Worm (Caenorhabditis elegans): ENCODE measurements around the gene rbbp-5.

The rbbp-5 gene

ce11 chrII:6061495-6061894, 36.1 kb upstream of the rbbp-5 start (continued):
- TF ChIP-seq B0261.1 (tag; optimal IDR thresholded peaks at IDR 0.05) (no peak), zfh-2 (GFP tag; conservative IDR thresholded peaks at IDR 0.05) (no peak), ama-1 (optimal IDR thresholded peaks at IDR 0.05) (no peak), ama-1 (GFP tag; optimal IDR thresholded peaks at IDR 0.05) (no peak), tlf-1 (GFP tag; optimal IDR thresholded peaks at IDR 0.05) (no peak), efl-1 (GFP tag; optimal IDR thresholded peaks at IDR 0.05) (peak; percentile 58), ceh-58 (GFP tag; IDR thresholded peaks at IDR 0.05) (no peak), lin-26 (GFP tag; IDR thresholded peaks at IDR 0.05) (no peak), nfya-2 (GFP tag; IDR thresholded peaks at IDR 0.05) (no peak), egrh-3 (GFP tag; IDR thresholded peaks at IDR 0.05) (no peak), ceh-79 (tag; optimal IDR thresholded peaks at IDR 0.05) (no peak), Y67H2A.10 (GFP tag; conservative IDR thresholded peaks at IDR 0.05) (no peak), C17E4.6 (GFP tag; IDR thresholded peaks at IDR 0.05) (no peak), aptf-2 (GFP tag; conservative IDR thresholded peaks at IDR 0.05) (peak; percentile 79), Y53F4B.3 (GFP tag; IDR thresholded peaks at IDR 0.05) (no peak), ets-4 (GFP tag; optimal IDR thresholded peaks at IDR 0.05) (no peak), tbp1 (GFP tag; optimal IDR thresholded peaks at IDR 0.05) (no peak), mes-4 (tag; optimal IDR thresholded peaks at IDR 0.05) (no peak), Y95B8A.8 (GFP tag; IDR thresholded peaks at IDR 0.05) (0 out of 2 replicates have a peak, but pooled peaks have one; percentile 33), aptf-3 (GFP tag; IDR thresholded peaks at IDR 0.05) (no peak), F55B11.4 (tag; optimal IDR thresholded peaks at IDR 0.05; ENCODE audit: borderline replicate concordance, insufficient read depth) (no peak), repo-1 (tag; optimal IDR thresholded peaks at IDR 0.05) (no peak), hmg-20 (GFP tag; IDR thresholded peaks at IDR 0.05) (peak; percentile 48; the same call in 1 of the 2 replicates), dpff-1 (tag; optimal IDR thresholded peaks at IDR 0.05) (no peak), let-607 (tag; optimal IDR thresholded peaks at IDR 0.05) (peak in 1 of 2 experiments; percentile 72), sdz-38 (tag; optimal IDR thresholded peaks at IDR 0.05) (no peak), ztf-28 (GFP tag; IDR thresholded peaks at IDR 0.05) (0 out of 2 replicates have a peak, but pooled peaks have one; percentile 11), him-1 (tag; optimal IDR thresholded peaks at IDR 0.05) (peak; percentile 62), nhr-80 (tag; optimal IDR thresholded peaks at IDR 0.05) (no peak), rec-8 (tag; optimal IDR thresholded peaks at IDR 0.05) (peak in 1 of 2 experiments; percentile 56), let-526 (GFP tag; IDR thresholded peaks at IDR 0.05) (no peak), nhr-179 (tag; optimal IDR thresholded peaks at IDR 0.05) (no peak), madf-3 (GFP tag; IDR thresholded peaks at IDR 0.05) (no peak), ztf-18 (tag; optimal IDR thresholded peaks at IDR 0.05) (peak; percentile 44), somi-1 (GFP tag; optimal IDR thresholded peaks at IDR 0.05) (no peak), K12H6.12 (tag; optimal IDR thresholded peaks at IDR 0.05) (peak; percentile 41), nhr-120 (GFP tag; IDR thresholded peaks at IDR 0.05) (no peak), ztf-22 (GFP tag; optimal IDR thresholded peaks at IDR 0.05) (no peak), chd-7 (tag; optimal IDR thresholded peaks at IDR 0.05) (no peak), nfyb-1 (GFP tag; IDR thresholded peaks at IDR 0.05) (peak; percentile 47; the same call in 1 of the 2 replicates), D2030.7 (GFP tag; IDR thresholded peaks at IDR 0.05) (peak; percentile 40; the same call in 1 of the 2 replicates), hsf-1 (GFP tag; IDR thresholded peaks at IDR 0.05) (no peak), athp-1 (tag; optimal IDR thresholded peaks at IDR 0.05) (peak; percentile 4), K11D2.4 (GFP tag; IDR thresholded peaks at IDR 0.05) (0 out of 2 replicates have a peak, but pooled peaks have one; percentile 18), hmg-1.2 (GFP tag; IDR thresholded peaks at IDR 0.05) (peak; percentile 29; the same call in 1 of the 2 replicates), Y79H2A.3 (GFP tag; conservative IDR thresholded peaks at IDR 0.05) (no peak), B0336.3 (GFP tag; IDR thresholded peaks at IDR 0.05) (no peak), F57C9.4 (tag; optimal IDR thresholded peaks at IDR 0.05) (no peak), Y53G8AR.9 (GFP tag; conservative IDR thresholded peaks at IDR 0.05) (no peak), nfya-1 (tag; optimal IDR thresholded peaks at IDR 0.05; ENCODE audit: borderline replicate concordance, insufficient read depth) (no peak)
